Worm (Caenorhabditis elegans) whole organism, L4/young adult: ENCODE data around the gene Y69H2.17.

Source experiments
- dao-5 ChIP-seq: sonication (generic microtip); optimal IDR thresholded peaks from 2 replicates; lab custom pipeline; 2016; ENCODE audit warnings: missing genotype, missing genetic modification characterization, moderate library complexity, missing compliant biosample characterization
- him-1 ChIP-seq: sonication (generic microtip); optimal IDR thresholded peaks from 2 replicates; lab custom pipeline; 2016; ENCODE audit warnings: missing genotype, missing genetic modification reagents, missing genetic modification characterization, missing compliant biosample characterization

DNA sequence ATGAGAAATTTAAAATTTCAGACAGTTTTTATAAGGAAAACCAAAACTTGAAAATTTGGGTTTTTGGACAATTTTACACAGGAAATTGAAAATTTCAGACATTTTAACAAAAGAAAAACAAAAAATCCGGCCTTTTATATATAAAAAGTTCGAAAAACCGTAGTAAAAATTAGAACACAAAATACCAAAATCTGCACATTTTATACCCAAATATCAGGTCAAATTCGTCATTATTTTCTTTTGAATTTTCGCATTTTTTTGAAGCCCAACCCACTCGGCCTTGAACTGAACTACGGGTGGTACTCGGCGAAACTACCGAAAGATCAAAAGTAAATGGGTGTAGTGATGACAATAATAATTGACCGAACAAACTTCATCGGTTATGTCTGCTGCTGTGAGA is 17.6 kb upstream of the Y69H2.17 start:
- TF ChIP-seq dao-5 (tag; lab: Kevin White, UChicago) (no peak), him-1 (tag; lab: Kevin White, UChicago) (no peak)
